Worm (Caenorhabditis elegans): ENCODE results near the gene Y42H9AR.2.

Gene Y42H9AR.2

ce11 chrIV:8138984-8139383 lies 39.3 kb downstream of the Y42H9AR.2 start, which contains the start of gene pmk-3:
Gene pmk-3 (plus strand): TSS chrIV:8139219.
- peak; percentile 61 for TF ChIP-seq elt-2 (tag; optimal IDR thresholded peaks at IDR 0.05)
- TF ChIP-seq ceh-28 (tag; optimal IDR thresholded peaks at IDR 0.05), result peak; percentile 13
- TF ChIP-seq pha-4 (tag; optimal IDR thresholded peaks at IDR 0.05), result peak; percentile 9
- TF ChIP-seq jun-1 (tag; optimal IDR thresholded peaks at IDR 0.05), result peak; percentile 11
- TF ChIP-seq fos-1 (tag; optimal IDR thresholded peaks at IDR 0.05), result no peak
- TF ChIP-seq skn-1 (tag; optimal IDR thresholded peaks at IDR 0.05), result no peak
- no peak for TF ChIP-seq elt-1 (tag; optimal IDR thresholded peaks at IDR 0.05)
- TF ChIP-seq ama-1 (optimal IDR thresholded peaks at IDR 0.05), result no peak
- peak; percentile 54 for TF ChIP-seq nhr-23 (tag; optimal IDR thresholded peaks at IDR 0.05)

DNA sequence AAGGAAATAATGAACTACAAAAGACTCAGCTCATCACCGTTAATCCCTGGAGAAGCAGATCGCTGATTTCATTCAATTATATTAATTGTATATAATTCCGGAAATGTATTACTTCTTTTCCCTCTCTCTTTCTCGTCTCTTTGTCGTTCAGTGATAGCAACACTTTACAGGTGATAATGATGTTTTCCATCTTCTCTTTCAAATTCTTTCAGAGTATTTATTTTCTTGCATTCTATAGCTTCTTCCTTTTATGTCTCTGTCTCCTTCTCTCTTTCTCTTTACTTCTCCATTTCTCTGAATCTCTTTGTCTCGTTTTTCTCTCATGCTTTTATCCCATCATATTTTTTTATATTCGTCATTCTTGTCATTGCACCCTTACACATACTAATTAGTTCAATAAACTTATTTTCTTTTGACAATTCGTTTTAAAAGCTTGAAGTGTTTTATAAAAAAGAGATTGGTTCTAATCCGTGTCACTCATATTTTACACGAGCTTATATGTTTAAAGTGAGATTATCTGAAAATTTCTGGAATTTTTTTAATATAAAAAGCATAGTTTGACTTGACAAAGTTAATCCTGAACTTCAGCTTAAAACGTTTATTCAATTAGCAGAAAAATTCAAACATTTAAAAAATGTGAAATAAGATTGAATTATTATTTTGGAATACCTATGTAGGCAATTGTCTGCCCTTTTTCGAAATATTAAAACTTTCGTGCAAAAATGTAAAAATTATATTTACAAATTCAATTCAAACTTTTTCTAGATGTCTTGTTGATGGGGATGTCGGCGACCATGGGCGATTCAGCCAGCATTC lies 43.2 kb downstream of the Y42H9AR.2 start, which contains the start of gene pmk-2:
Gene pmk-2, plus strand, starts transcription at position 766 of the 816 bp plus-strand sequence.
- TF ChIP-seq nfya-1 (tag; optimal IDR thresholded peaks at IDR 0.05; ENCODE audit: insufficient read depth) (peak; percentile 29), unc-62 (GFP tag; optimal IDR thresholded peaks at IDR 0.05) (no peak), ceh-9 (tag; optimal IDR thresholded peaks at IDR 0.05) (no peak), nhr-12 (tag; optimal IDR thresholded peaks at IDR 0.05) (no peak), ceh-28 (tag; optimal IDR thresholded peaks at IDR 0.05) (no peak), elt-2 (tag; optimal IDR thresholded peaks at IDR 0.05) (peak; percentile 40), zag-1 (tag; optimal IDR thresholded peaks at IDR 0.05) (no peak), skn-1 (tag; optimal IDR thresholded peaks at IDR 0.05) (peak; percentile 14), jun-1 (tag; optimal IDR thresholded peaks at IDR 0.05) (peak; percentile 3), pqm-1 (tag; optimal IDR thresholded peaks at IDR 0.05) (no peak), ceh-82 (tag; optimal IDR thresholded peaks at IDR 0.05) (no peak)

DNA sequence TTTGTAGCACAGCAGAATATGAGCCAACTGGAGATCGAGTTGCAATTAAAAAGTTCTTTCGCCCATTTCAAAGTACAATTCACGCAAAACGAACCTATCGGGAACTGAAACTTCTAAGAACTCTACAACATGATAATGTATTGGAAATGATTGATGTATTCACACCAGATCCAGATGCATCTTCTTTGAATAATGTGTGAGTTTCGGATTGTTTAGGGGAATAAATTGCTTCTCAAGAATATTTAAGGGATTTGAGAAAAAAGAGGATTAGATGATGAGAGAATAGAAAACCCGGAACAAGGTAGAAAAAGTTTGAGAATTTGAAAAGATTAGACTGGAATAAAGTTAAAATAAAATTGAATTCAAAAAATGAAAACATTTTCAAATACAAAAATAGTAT lies 44.6 kb downstream of the Y42H9AR.2 start:
- no peak for TF ChIP-seq nhr-11 (tag; optimal IDR thresholded peaks at IDR 0.05)
- TF ChIP-seq pha-4 (tag; optimal IDR thresholded peaks at IDR 0.05), result no peak
- TF ChIP-seq jun-1 (tag; optimal IDR thresholded peaks at IDR 0.05), result no peak
- no peak for TF ChIP-seq skn-1 (tag; optimal IDR thresholded peaks at IDR 0.05)
- TF ChIP-seq lin-39 (tag; optimal IDR thresholded peaks at IDR 0.05), result no peak
- TF ChIP-seq mdl-1 (tag; optimal IDR thresholded peaks at IDR 0.05), result no peak
- TF ChIP-seq nhr-25 (tag; optimal IDR thresholded peaks at IDR 0.05), result no peak
- TF ChIP-seq elt-1 (tag; optimal IDR thresholded peaks at IDR 0.05), result no peak
- TF ChIP-seq lsy-12 (tag; optimal IDR thresholded peaks at IDR 0.05), result no peak
- TF ChIP-seq R02D3.7 (tag; optimal IDR thresholded peaks at IDR 0.05), result no peak
- TF ChIP-seq nhr-12 (tag; optimal IDR thresholded peaks at IDR 0.05), result no peak
- TF ChIP-seq fkh-2 (tag; optimal IDR thresholded peaks at IDR 0.05), result no peak
- no peak for TF ChIP-seq fkh-10 (GFP tag; optimal IDR thresholded peaks at IDR 0.05)
- TF ChIP-seq ceh-16 (tag; optimal IDR thresholded peaks at IDR 0.05), result no peak

DNA sequence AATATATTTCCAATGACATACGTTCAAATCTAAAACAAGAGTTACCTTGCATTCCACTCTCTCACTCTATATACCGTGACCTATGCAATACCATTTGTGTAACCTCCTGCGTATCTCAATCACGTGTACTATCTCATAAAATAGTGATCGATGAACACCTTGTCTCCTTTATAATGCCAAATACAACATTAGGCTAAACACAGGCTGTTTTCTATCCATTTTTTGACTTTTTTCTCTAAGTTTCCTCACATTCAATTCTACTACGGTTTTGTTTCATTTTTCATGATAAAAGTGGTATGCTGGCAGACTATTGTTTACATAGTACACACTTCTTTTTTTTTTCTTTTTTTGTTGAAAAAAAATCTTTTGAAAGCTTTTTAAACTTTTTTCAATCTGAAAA lies 46.6 kb downstream of the Y42H9AR.2 start:
- TF ChIP-seq elt-3 (tag; optimal IDR thresholded peaks at IDR 0.05) (no peak), pqm-1 (tag; optimal IDR thresholded peaks at IDR 0.05) (peak; percentile 36), egl-27 (tag; optimal IDR thresholded peaks at IDR 0.05) (no peak), nhr-23 (tag; optimal IDR thresholded peaks at IDR 0.05) (peak; percentile 46), nhr-43 (tag; optimal IDR thresholded peaks at IDR 0.05; ENCODE audit: poor library complexity, severe bottlenecking) (no peak), elt-2 (tag; optimal IDR thresholded peaks at IDR 0.05) (peak; percentile 44), pha-4 (tag; optimal IDR thresholded peaks at IDR 0.05) (peak; percentile 92), skn-1 (tag; optimal IDR thresholded peaks at IDR 0.05) (no peak), zag-1 (tag; optimal IDR thresholded peaks at IDR 0.05) (no peak), mml-1 (tag; optimal IDR thresholded peaks at IDR 0.05) (no peak), aly-2 (tag; optimal IDR thresholded peaks at IDR 0.05) (no peak), jun-1 (tag; optimal IDR thresholded peaks at IDR 0.05) (no peak), ztf-11 (tag; optimal IDR thresholded peaks at IDR 0.05) (no peak), mdl-1 (tag; optimal IDR thresholded peaks at IDR 0.05) (peak; percentile 79), nhr-25 (tag; optimal IDR thresholded peaks at IDR 0.05) (peak; percentile 81), unc-62 (GFP tag; optimal IDR thresholded peaks at IDR 0.05) (no peak), snpc-4 (tag; optimal IDR thresholded peaks at IDR 0.05) (no peak), nfya-1 (tag; optimal IDR thresholded peaks at IDR 0.05; ENCODE audit: insufficient read depth) (peak; percentile 16), fos-1 (tag; optimal IDR thresholded peaks at IDR 0.05) (no peak), ceh-28 (tag; optimal IDR thresholded peaks at IDR 0.05) (peak; percentile 67), fkh-2 (tag; optimal IDR thresholded peaks at IDR 0.05) (no peak)
